Fruit fly (Drosophila melanogaster) whole organism, embryonic: Measurements from ENCODE around the gene Cyp4d1.

Experiments
- Atf6 ChIP-seq: fragments of 200-800 bp; sonication (Bioruptor generic); IDR thresholded peaks from 2 replicates; pipeline ENCODE4 v1.3.6; 2022; ENCODE audit warnings: missing biosample characterization, missing genetic modification characterization
- CG10209 ChIP-seq: fragments of 200-800 bp; sonication (Bioruptor generic); optimal IDR thresholded peaks from 3 replicates; lab custom pipeline; 2017; ENCODE audit warnings: missing biosample characterization, mild to moderate bottlenecking, missing genetic modification characterization, missing genetic modification reagents
- CG10543 ChIP-seq: fragments of 200-800 bp; sonication (Bioruptor generic); optimal IDR thresholded peaks from 3 replicates; lab custom pipeline; 2017; ENCODE audit warnings: missing biosample characterization, mild to moderate bottlenecking, missing genetic modification characterization, moderate library complexity
- CG12219 ChIP-seq: fragments of 200-800 bp; sonication (Bioruptor generic); optimal IDR thresholded peaks from 3 replicates; lab custom pipeline; 2018; ENCODE audit warnings: missing biosample characterization, mild to moderate bottlenecking, missing genetic modification characterization
- CG1233 ChIP-seq: fragments of 200-800 bp; sonication (Bioruptor generic); optimal IDR thresholded peaks from 4 replicates; lab custom pipeline; 2018; ENCODE audit warnings: missing biosample characterization, mild to moderate bottlenecking, missing genetic modification characterization
- CG15696 ChIP-seq: fragments of 200-800 bp; sonication (Bioruptor generic); optimal IDR thresholded peaks from 2 replicates; lab custom pipeline; 2019; ENCODE audit warnings: missing biosample characterization, mild to moderate bottlenecking, missing genetic modification characterization, moderate library complexity
- CG16813 ChIP-seq: fragments of 200-800 bp; sonication (Bioruptor generic); IDR thresholded peaks from 3 replicates; pipeline ENCODE4 v1.3.6; 2022; ENCODE audit warnings: missing biosample characterization, missing genetic modification characterization; ENCODE audit not compliant: partially characterized antibody
- CG18262 ChIP-seq: fragments of 200-800 bp; optimal IDR thresholded peaks from 3 replicates; lab custom pipeline; 2019; ENCODE audit warnings: missing biosample characterization, mild to moderate bottlenecking, missing genetic modification characterization, moderate library complexity
- CG2678 ChIP-seq: fragments of 200-800 bp; sonication (Bioruptor generic); optimal IDR thresholded peaks from 3 replicates; lab custom pipeline; 2019; ENCODE audit warnings: missing biosample characterization, mild to moderate bottlenecking, missing genetic modification characterization, moderate library complexity
- CG2875 ChIP-seq: fragments of 200-800 bp; sonication (Bioruptor generic); optimal IDR thresholded peaks from 2 replicates; lab custom pipeline; 2017; ENCODE audit warnings: missing biosample characterization, mild to moderate bottlenecking, missing genetic modification characterization, missing genetic modification reagents
- CG30403 ChIP-seq: fragments of 200-800 bp; sonication (Bioruptor generic); optimal IDR thresholded peaks from 3 replicates; lab custom pipeline; 2016; ENCODE audit warnings: missing biosample characterization, missing genetic modification characterization
- CG31365 ChIP-seq: fragments of 200-800 bp; sonication (Bioruptor generic); optimal IDR thresholded peaks from 2 replicates; lab custom pipeline; 2018; ENCODE audit warnings: missing biosample characterization, mild to moderate bottlenecking, missing genetic modification characterization
- CG32532 ChIP-seq: fragments of 200-800 bp; sonication (Bioruptor generic); IDR thresholded peaks from 2 replicates; pipeline ENCODE4 v1.3.6; 2022; ENCODE audit warnings: missing biosample characterization, missing genetic modification characterization
- CG3847 ChIP-seq: fragments of 200-800 bp; sonication (Bioruptor generic); IDR thresholded peaks from 2 replicates; pipeline ENCODE4 v1.3.6; 2022; ENCODE audit warnings: missing biosample characterization, missing genetic modification characterization
- CG4360 ChIP-seq: fragments of 200-800 bp; sonication (Bioruptor generic); IDR thresholded peaks from 2 replicates; pipeline ENCODE4 v1.3.6; 2022; ENCODE audit warnings: missing biosample characterization, missing genetic modification characterization
- CG43689 ChIP-seq: fragments of 200-800 bp; sonication (Bioruptor generic); IDR thresholded peaks from 2 replicates; pipeline ENCODE4 v1.3.6; 2022; ENCODE audit warnings: missing biosample characterization, missing genetic modification characterization
- CG6254 ChIP-seq: fragments of 200-800 bp; sonication (Bioruptor generic); optimal IDR thresholded peaks from 3 replicates; lab custom pipeline; 2017; ENCODE audit warnings: mild to moderate bottlenecking, missing biosample characterization, missing genetic modification reagents, missing genetic modification characterization
- CG7556 ChIP-seq: fragments of 200-800 bp; sonication (Bioruptor generic); optimal IDR thresholded peaks from 2 replicates; lab custom pipeline; 2017; ENCODE audit warnings: missing biosample characterization, mild to moderate bottlenecking, missing genetic modification characterization
- CG7839 ChIP-seq: fragments of 200-800 bp; sonication (Bioruptor generic); optimal IDR thresholded peaks from 3 replicates; lab custom pipeline; 2018; ENCODE audit warnings: missing biosample characterization, mild to moderate bottlenecking, missing genetic modification characterization, moderate library complexity
- CG8478 ChIP-seq: fragments of >200 bp; optimal IDR thresholded peaks from 2 replicates; lab custom pipeline; 2018
- CG8765 ChIP-seq: fragments of 200-800 bp; sonication (Bioruptor generic); IDR thresholded peaks from 2 replicates; pipeline ENCODE4 v1.3.6; 2022; ENCODE audit warnings: missing biosample characterization, missing genetic modification characterization
- CG8944 ChIP-seq: fragments of 200-800 bp; sonication (Bioruptor generic); optimal IDR thresholded peaks from 3 replicates; lab custom pipeline; 2016; ENCODE audit warnings: missing biosample characterization, missing genetic modification characterization
- CG9727 ChIP-seq: fragments of 200-800 bp; sonication (Bioruptor generic); optimal IDR thresholded peaks from 3 replicates; lab custom pipeline; 2017; ENCODE audit warnings: missing biosample characterization, mild to moderate bottlenecking, missing genetic modification characterization
- Eip74EF ChIP-seq, 2 experiments: fragments of 200-800 bp in 1 of 2; fragments of >200 bp in 1 of 2; sonication (Bioruptor generic) in 1 of 2; optimal IDR thresholded peaks; 2 replicates each; lab custom pipeline; 2017 to 2019; ENCODE audit warnings: missing biosample characterization in 2 of 2, missing genetic modification characterization in 2 of 2, mild to moderate bottlenecking in 1 of 2, moderate library complexity in 1 of 2
- GATAe ChIP-seq: fragments of 200-800 bp; sonication (Bioruptor generic); conservative IDR thresholded peaks from 2 replicates; pipeline ENCODE4 v1.3.6; 2022; ENCODE audit warnings: missing biosample characterization, missing genetic modification characterization
- NK7.1 ChIP-seq: fragments of 200-800 bp; sonication (Bioruptor generic); optimal IDR thresholded peaks from 3 replicates; lab custom pipeline; 2016; ENCODE audit warnings: missing biosample characterization, missing genetic modification characterization
- Nf-YA ChIP-seq: fragments of 200-800 bp; sonication (Bioruptor generic); IDR thresholded peaks from 2 replicates; pipeline ENCODE4 v1.3.6; 2022; ENCODE audit warnings: missing biosample characterization, missing genetic modification characterization
- Oaz ChIP-seq: fragments of 200-800 bp; sonication (Bioruptor generic); IDR thresholded peaks from 2 replicates; pipeline ENCODE4 v1.3.6; 2022; ENCODE audit warnings: missing biosample characterization, missing genetic modification characterization
- PHDP ChIP-seq: fragments of 200-800 bp; sonication (Bioruptor generic); optimal IDR thresholded peaks from 3 replicates; lab custom pipeline; 2018; ENCODE audit warnings: missing biosample characterization, mild to moderate bottlenecking, missing genetic modification characterization, moderate library complexity
- abd-A ChIP-seq: fragments of 200-800 bp; sonication (Bioruptor generic); optimal IDR thresholded peaks from 3 replicates; lab custom pipeline; 2019; ENCODE audit warnings: missing biosample characterization, mild to moderate bottlenecking, missing genetic modification characterization, moderate library complexity
- chinmo ChIP-seq: fragments of 200-800 bp; sonication (Bioruptor generic); IDR thresholded peaks from 4 replicates; pipeline ENCODE4 v1.3.6; 2022; ENCODE audit warnings: missing biosample characterization, missing genetic modification characterization; ENCODE audit not compliant: partially characterized antibody
- dysf ChIP-seq: fragments of 200-800 bp; sonication (Bioruptor generic); IDR thresholded peaks from 3 replicates; pipeline ENCODE4 v1.3.6; 2022; ENCODE audit warnings: missing biosample characterization, missing genetic modification characterization
- ewg ChIP-seq: fragments of 200-800 bp; sonication (Bioruptor generic); optimal IDR thresholded peaks from 3 replicates; lab custom pipeline; 2017; ENCODE audit warnings: mild to moderate bottlenecking, missing biosample characterization, missing genetic modification reagents, missing genetic modification characterization
- exex ChIP-seq: fragments of 200-800 bp; sonication (Bioruptor generic); optimal IDR thresholded peaks from 4 replicates; lab custom pipeline; 2018; ENCODE audit warnings: missing biosample characterization, mild to moderate bottlenecking, missing genetic modification characterization, moderate library complexity
- fd64A ChIP-seq: fragments of 200-800 bp; sonication (Bioruptor generic); optimal IDR thresholded peaks from 3 replicates; lab custom pipeline; 2018; ENCODE audit warnings: missing biosample characterization, mild to moderate bottlenecking, missing genetic modification characterization
- insv ChIP-seq, 2 experiments: fragments of 200-800 bp; sonication (Bioruptor generic); optimal IDR thresholded peaks; 3 replicates each; lab custom pipeline; 2016 to 2018; ENCODE audit warnings: missing biosample characterization in 2 of 2, missing genetic modification characterization in 2 of 2
- lola ChIP-seq, 3 experiments: fragments of >200 bp in 2 of 3; fragments of 200-800 bp in 1 of 3; sonication (Bioruptor generic) in 1 of 3; optimal IDR thresholded peaks; 2 replicates each; lab custom pipeline; 2017 to 2019; ENCODE audit warnings: missing biosample characterization in 3 of 3, missing genetic modification characterization in 3 of 3, mild to moderate bottlenecking in 1 of 3, moderate library complexity in 1 of 3
- oc ChIP-seq: fragments of 200-800 bp; sonication (Bioruptor generic); optimal IDR thresholded peaks from 2 replicates; lab custom pipeline; 2018; ENCODE audit warnings: missing biosample characterization, mild to moderate bottlenecking, missing genetic modification characterization, moderate library complexity
- phol ChIP-seq: fragments of 200-800 bp; sonication (Bioruptor generic); optimal IDR thresholded peaks from 3 replicates; lab custom pipeline; 2018; ENCODE audit warnings: missing biosample characterization, mild to moderate bottlenecking, missing genetic modification characterization, moderate library complexity
- ranshi ChIP-seq: fragments of 200-800 bp; sonication (Bioruptor generic); IDR thresholded peaks from 2 replicates; pipeline ENCODE4 v1.3.6; 2022; ENCODE audit warnings: missing biosample characterization, missing genetic modification characterization
- rib ChIP-seq: fragments of 200-800 bp; sonication (Bioruptor generic); IDR thresholded peaks from 2 replicates; pipeline ENCODE4 v1.3.6; 2022; ENCODE audit warnings: missing biosample characterization, missing genetic modification characterization
- row ChIP-seq: fragments of 200-800 bp; sonication (Bioruptor generic); IDR thresholded peaks from 3 replicates; pipeline ENCODE4 v1.3.6; 2022; ENCODE audit warnings: missing biosample characterization, missing genetic modification characterization
- sisA ChIP-seq: fragments of 200-800 bp; sonication (Bioruptor generic); IDR thresholded peaks from 2 replicates; pipeline ENCODE4 v1.3.6; 2022; ENCODE audit warnings: missing biosample characterization, missing genetic modification characterization
- vvl ChIP-seq: fragments of 200-800 bp; sonication (Bioruptor generic); IDR thresholded peaks from 2 replicates; pipeline ENCODE4 v1.3.6; 2022; ENCODE audit warnings: missing biosample characterization, missing genetic modification characterization

Cyp4d1 gene

dm6 chrX:2123013-2123964 is 38.7 kb downstream of the Cyp4d1 start, which contains the start of gene ph-d (continued):
- TF ChIP-seq CG10543 (peak; percentile 89), CG6254 (no peak), dysf (peak; percentile 54; the same call in 2 of the 3 replicates), oc (tag; lab: Kevin White, UChicago) (no peak), PHDP (tag; lab: Kevin White, UChicago) (peak; percentile 52), CG3847 (GFP tag; lab: Robert Waterston, UW) (no peak), sisA (GFP tag; lab: Robert Waterston, UW) (peak; percentile 48), CG8765 (GFP tag; lab: Robert Waterston, UW) (0 out of 2 replicates have a peak, but pooled peaks have one; percentile 12)

dm6 chrX:2121716-2122601 is 40.0 kb downstream of the Cyp4d1 start:
- no peak for TF ChIP-seq CG8944 (GFP tag; lab: Kevin White, UChicago)
- TF ChIP-seq insv (GFP tag; optimal IDR thresholded peaks at IDR 0.05; lab: Kevin White, UChicago), result no peak
- peak; percentile 39 for TF ChIP-seq CG7556 (GFP tag; lab: Kevin White, UChicago)
- TF ChIP-seq CG12219 (GFP tag; lab: Kevin White, UChicago), result peak; percentile 35
- peak; percentile 18 for TF ChIP-seq CG30403 (GFP tag; lab: Kevin White, UChicago)
- TF ChIP-seq Nf-YA (GFP tag; lab: Robert Waterston, UW), result no peak
- 0 out of 2 replicates have a peak, but pooled peaks have one; percentile 22 for TF ChIP-seq CG32532
- peak; percentile 58 for TF ChIP-seq phol
- TF ChIP-seq CG43689, result no peak
- no peak for TF ChIP-seq exex (tag; lab: Kevin White, UChicago)
- TF ChIP-seq rib, result no peak
- peak; percentile 31 for TF ChIP-seq CG10209 (GFP tag; lab: Kevin White, UChicago)
- peak; percentile 53 for TF ChIP-seq CG7839
- TF ChIP-seq ranshi (GFP tag; lab: Robert Waterston, UW), result no peak
- peak; percentile 64 for TF ChIP-seq CG4360 (GFP tag; lab: Robert Waterston, UW)
- peak; percentile 50 for TF ChIP-seq CG2678 (tag; lab: Kevin White, UChicago)
- TF ChIP-seq fd64A (GFP tag; lab: Kevin White, UChicago), result no peak
- TF ChIP-seq lola (GFP tag; optimal IDR thresholded peaks at IDR 0.05; lab: Kevin White, UChicago), result peak in 1 of 3 experiments; percentile 50
- TF ChIP-seq NK7.1, result no peak
- peak; percentile 15 for TF ChIP-seq CG2875 (GFP tag; lab: Kevin White, UChicago)
- TF ChIP-seq CG9727 (GFP tag; lab: Kevin White, UChicago), result peak; percentile 37
- TF ChIP-seq GATAe (GFP tag; lab: Robert Waterston, UW), result no peak
- TF ChIP-seq CG15696 (tag; lab: Kevin White, UChicago), result peak; percentile 27
- no peak for TF ChIP-seq CG16813 (GFP tag; lab: Robert Waterston, UW)
- no peak for TF ChIP-seq ewg (GFP tag; lab: Kevin White, UChicago)
- peak; percentile 63; the same call in 1 of the 2 replicates for TF ChIP-seq vvl (GFP tag; lab: Robert Waterston, UW)
- TF ChIP-seq row (GFP tag; lab: Robert Waterston, UW), result peak; percentile 63
- no peak for TF ChIP-seq Atf6
- TF ChIP-seq CG31365 (tag; lab: Kevin White, UChicago), result no peak
- TF ChIP-seq Eip74EF (GFP tag; optimal IDR thresholded peaks at IDR 0.05; lab: Kevin White, UChicago), result no peak
- no peak for TF ChIP-seq abd-A
- no peak for TF ChIP-seq CG8478 (lab: Kevin White, UChicago)
- TF ChIP-seq CG1233 (GFP tag; lab: Kevin White, UChicago), result peak; percentile 26
- no peak for TF ChIP-seq Oaz (GFP tag; lab: Robert Waterston, UW)
- no peak for TF ChIP-seq chinmo
- TF ChIP-seq CG18262 (tag; lab: Kevin White, UChicago), result peak; percentile 67
